Worm (Caenorhabditis elegans): ENCODE measurements around the gene C56E10.3.
A peak's percentile ranks its signal among the peaks of the same experiment; 100 is the strongest.

The C56E10.3 gene

ce11 chrX:6638985-6639573 is 6.4 kb upstream of the C56E10.3 start (continued):
- TF ChIP-seq R02D3.7 (tag; optimal IDR thresholded peaks at IDR 0.05) (no peak), hmg-11 (tag; optimal IDR thresholded peaks at IDR 0.05) (no peak)

ce11 chrX:6640570-6641199 is 4.8 kb upstream of the C56E10.3 start, which contains the start of gene nhr-120:
Gene nhr-120, minus strand, starts transcription at chrX:6640620.
- TF ChIP-seq nhr-25 (tag; optimal IDR thresholded peaks at IDR 0.05), result peak; percentile 17
- no peak for TF ChIP-seq nfya-1 (tag; optimal IDR thresholded peaks at IDR 0.05; ENCODE audit: insufficient read depth)

ce11 chrX:6641509-6641908 is 3.9 kb upstream of the C56E10.3 start:
- TF ChIP-seq nhr-77 (tag; optimal IDR thresholded peaks at IDR 0.05), result no peak
- TF ChIP-seq ztf-11 (tag; optimal IDR thresholded peaks at IDR 0.05), result no peak
- TF ChIP-seq fkh-2 (tag; optimal IDR thresholded peaks at IDR 0.05), result no peak
- TF ChIP-seq unc-39 (tag; optimal IDR thresholded peaks at IDR 0.05), result no peak
- TF ChIP-seq nfya-1 (tag; optimal IDR thresholded peaks at IDR 0.05; ENCODE audit: insufficient read depth), result peak; percentile 18
- TF ChIP-seq skn-1 (tag; optimal IDR thresholded peaks at IDR 0.05), result no peak
- TF ChIP-seq nhr-23 (tag; optimal IDR thresholded peaks at IDR 0.05), result no peak
- no peak for TF ChIP-seq zag-1 (tag; optimal IDR thresholded peaks at IDR 0.05)
- peak; percentile 55 for TF ChIP-seq nhr-25 (tag; optimal IDR thresholded peaks at IDR 0.05)
- no peak for TF ChIP-seq egl-5 (tag; optimal IDR thresholded peaks at IDR 0.05)
- peak; percentile 29 for TF ChIP-seq elt-2 (tag; optimal IDR thresholded peaks at IDR 0.05)
- no peak for TF ChIP-seq elt-1 (tag; optimal IDR thresholded peaks at IDR 0.05)
- TF ChIP-seq sea-2 (GFP tag; optimal IDR thresholded peaks at IDR 0.05), result no peak
- TF ChIP-seq nhr-12 (tag; optimal IDR thresholded peaks at IDR 0.05), result no peak
- no peak for TF ChIP-seq hmg-11 (tag; optimal IDR thresholded peaks at IDR 0.05)

ce11 chrX:6642798-6643197 is 2.7 kb upstream of the C56E10.3 start:
- no peak for TF ChIP-seq ama-1 (optimal IDR thresholded peaks at IDR 0.05)
- no peak for TF ChIP-seq ceh-82 (tag; optimal IDR thresholded peaks at IDR 0.05)
- no peak for TF ChIP-seq nhr-43 (tag; optimal IDR thresholded peaks at IDR 0.05; ENCODE audit: poor library complexity, severe bottlenecking)
- no peak for TF ChIP-seq nhr-11 (tag; optimal IDR thresholded peaks at IDR 0.05)
- no peak for TF ChIP-seq sea-2 (GFP tag; optimal IDR thresholded peaks at IDR 0.05)
- no peak for TF ChIP-seq ZK546.5 (tag; optimal IDR thresholded peaks at IDR 0.05)
- TF ChIP-seq daf-12 (tag; optimal IDR thresholded peaks at IDR 0.05), result no peak
- no peak for TF ChIP-seq elt-1 (tag; optimal IDR thresholded peaks at IDR 0.05)
- TF ChIP-seq nhr-76 (tag; optimal IDR thresholded peaks at IDR 0.05), result no peak
- TF ChIP-seq egl-27 (tag; optimal IDR thresholded peaks at IDR 0.05), result no peak
- TF ChIP-seq tbx-2 (tag; optimal IDR thresholded peaks at IDR 0.05), result no peak
- no peak for TF ChIP-seq zag-1 (tag; optimal IDR thresholded peaks at IDR 0.05)
- peak; percentile 65 for TF ChIP-seq pha-4 (tag; optimal IDR thresholded peaks at IDR 0.05)
- no peak for TF ChIP-seq ceh-28 (tag; optimal IDR thresholded peaks at IDR 0.05)
- TF ChIP-seq elt-2 (tag; optimal IDR thresholded peaks at IDR 0.05), result peak; percentile 49
- no peak for TF ChIP-seq fos-1 (tag; optimal IDR thresholded peaks at IDR 0.05)
- TF ChIP-seq lin-39 (tag; optimal IDR thresholded peaks at IDR 0.05), result no peak
- no peak for TF ChIP-seq jun-1 (tag; optimal IDR thresholded peaks at IDR 0.05)
- TF ChIP-seq R02D3.7 (tag; optimal IDR thresholded peaks at IDR 0.05), result no peak
- no peak for TF ChIP-seq nhr-28 (tag; optimal IDR thresholded peaks at IDR 0.05)
- no peak for TF ChIP-seq nhr-12 (tag; optimal IDR thresholded peaks at IDR 0.05)
- TF ChIP-seq skn-1 (tag; optimal IDR thresholded peaks at IDR 0.05), result peak; percentile 41
- no peak for TF ChIP-seq unc-39 (tag; optimal IDR thresholded peaks at IDR 0.05)
- TF ChIP-seq nhr-77 (tag; optimal IDR thresholded peaks at IDR 0.05), result no peak
- peak; percentile 34 for TF ChIP-seq mdl-1 (tag; optimal IDR thresholded peaks at IDR 0.05)
- TF ChIP-seq nhr-23 (tag; optimal IDR thresholded peaks at IDR 0.05), result peak; percentile 29
- no peak for TF ChIP-seq lin-15B (tag; optimal IDR thresholded peaks at IDR 0.05)
- TF ChIP-seq lsy-12 (tag; optimal IDR thresholded peaks at IDR 0.05), result no peak
- TF ChIP-seq hmg-11 (tag; optimal IDR thresholded peaks at IDR 0.05), result no peak
- TF ChIP-seq nhr-25 (tag; optimal IDR thresholded peaks at IDR 0.05), result peak; percentile 49
- no peak for TF ChIP-seq unc-62 (GFP tag; optimal IDR thresholded peaks at IDR 0.05)
- no peak for TF ChIP-seq egl-5 (tag; optimal IDR thresholded peaks at IDR 0.05)
- no peak for TF ChIP-seq nhr-67 (tag; optimal IDR thresholded peaks at IDR 0.05)
- no peak for TF ChIP-seq nfya-1 (tag; optimal IDR thresholded peaks at IDR 0.05; ENCODE audit: insufficient read depth)
- no peak for TF ChIP-seq pqm-1 (tag; optimal IDR thresholded peaks at IDR 0.05)
- no peak for TF ChIP-seq eor-1 (tag; optimal IDR thresholded peaks at IDR 0.05)
- no peak for TF ChIP-seq ztf-4 (tag; optimal IDR thresholded peaks at IDR 0.05)
- no peak for TF ChIP-seq ztf-11 (tag; optimal IDR thresholded peaks at IDR 0.05)
- no peak for TF ChIP-seq mml-1 (tag; optimal IDR thresholded peaks at IDR 0.05)
- TF ChIP-seq ceh-16 (tag; optimal IDR thresholded peaks at IDR 0.05), result no peak
- TF ChIP-seq aly-2 (tag; optimal IDR thresholded peaks at IDR 0.05), result no peak
- TF ChIP-seq elt-3 (tag; optimal IDR thresholded peaks at IDR 0.05), result no peak
- TF ChIP-seq fkh-10 (GFP tag; optimal IDR thresholded peaks at IDR 0.05), result no peak
- TF ChIP-seq fkh-2 (tag; optimal IDR thresholded peaks at IDR 0.05), result no peak
